Fruit fly (Drosophila melanogaster) S2 (cell line): ENCODE measurements around the gene CG34348.

Experiments used
- CG8478 ChIP-seq: fragments of >200 bp; optimal IDR thresholded peaks from 2 replicates; lab custom pipeline; 2018
- CTCF ChIP-seq, 2 experiments: fragments of >200 bp; optimal IDR thresholded peaks; 2 replicates each; lab custom pipeline; 2018

dm6 chrX:11319916-11320315, 19.8 kb upstream of the CG34348 start:
- TF ChIP-seq CG8478 (lab: Kevin White, UChicago): no peak
- TF ChIP-seq CTCF (optimal IDR thresholded peaks at IDR 0.05; lab: Kevin White, UChicago): peak; percentile 80
